Worm (Caenorhabditis elegans): ENCODE measurements around the gene srh-75.
A peak's percentile ranks its signal among the peaks of the same experiment; 100 is the strongest.

Gene srh-75

ce11 chrV:11039379-11039954, 17.5 kb downstream of the srh-75 start, which contains the start of gene pak-2 (continued):
- TF ChIP-seq ceh-90 (tag; optimal IDR thresholded peaks at IDR 0.05) (peak; percentile 64), hlh-17 (GFP tag; optimal IDR thresholded peaks at IDR 0.05; ENCODE audit: borderline replicate concordance) (no peak), nhr-84 (tag; optimal IDR thresholded peaks at IDR 0.05) (no peak), lsy-2 (tag; optimal IDR thresholded peaks at IDR 0.05) (peak; percentile 73 to 91), mep-1 (tag; optimal IDR thresholded peaks at IDR 0.05) (peak; percentile 71), mef-2 (tag; optimal IDR thresholded peaks at IDR 0.05) (no peak), C04F5.9 (tag; optimal IDR thresholded peaks at IDR 0.05) (peak; percentile 70), nhr-12 (tag; optimal IDR thresholded peaks at IDR 0.05) (no peak), lin-14 (GFP tag; optimal IDR thresholded peaks at IDR 0.05) (peak; percentile 95), ztf-11 (tag; optimal IDR thresholded peaks at IDR 0.05) (peak in 1 of 2 experiments; percentile 88), ztf-4 (tag; optimal IDR thresholded peaks at IDR 0.05) (no peak), fos-1 (tag; optimal IDR thresholded peaks at IDR 0.05) (peak; percentile 60), zip-4 (GFP tag; optimal IDR thresholded peaks at IDR 0.05) (no peak), xbp-1 (tag; optimal IDR thresholded peaks at IDR 0.05) (peak; percentile 83), lin-15B (tag; optimal IDR thresholded peaks at IDR 0.05) (peak; percentile 43), lin-35 (GFP tag; optimal IDR thresholded peaks at IDR 0.05) (peak; percentile 74 to 89), nhr-77 (tag; optimal IDR thresholded peaks at IDR 0.05) (peak; percentile 90), unc-62 (GFP tag; optimal IDR thresholded peaks at IDR 0.05) (no peak), egl-27 (tag; optimal IDR thresholded peaks at IDR 0.05) (no peak), nhr-11 (tag; optimal IDR thresholded peaks at IDR 0.05) (no peak), pqm-1 (tag; optimal IDR thresholded peaks at IDR 0.05) (no peak), snu-23 (GFP tag; optimal IDR thresholded peaks at IDR 0.05) (peak; percentile 91), fkh-8 (tag; optimal IDR thresholded peaks at IDR 0.05) (peak; percentile 85), nhr-28 (tag; optimal IDR thresholded peaks at IDR 0.05) (no peak), ceh-63 (GFP tag; optimal IDR thresholded peaks at IDR 0.05) (peak; percentile 87), ama-1 (optimal IDR thresholded peaks at IDR 0.05) (no peak), ceh-88 (GFP tag; IDR thresholded peaks at IDR 0.05) (peak; percentile 85), pax-3 (tag; optimal IDR thresholded peaks at IDR 0.05) (peak; percentile 94), Y116A8C.19 (tag; optimal IDR thresholded peaks at IDR 0.05; ENCODE audit: borderline replicate concordance) (no peak), rnt-1 (tag; optimal IDR thresholded peaks at IDR 0.05) (peak; percentile 88), snpc-4 (tag; optimal IDR thresholded peaks at IDR 0.05) (peak; percentile 37), nhr-71 (tag; optimal IDR thresholded peaks at IDR 0.05) (peak; percentile 93), efl-3 (GFP tag; optimal IDR thresholded peaks at IDR 0.05) (no peak), ceh-82 (tag; optimal IDR thresholded peaks at IDR 0.05) (peak; percentile 32 to 64 (median 59)), fkh-10 (GFP tag; optimal IDR thresholded peaks at IDR 0.05) (peak; percentile 34), irx-1 (tag; optimal IDR thresholded peaks at IDR 0.05) (peak; percentile 62), hpl-2 (GFP tag; optimal IDR thresholded peaks at IDR 0.05) (peak; percentile 63), grh-1 (GFP tag; IDR thresholded peaks at IDR 0.05) (peak; percentile 31; the same call in 1 of the 2 replicates), unc-86 (tag; optimal IDR thresholded peaks at IDR 0.05) (peak; percentile 73), vab-15 (tag; optimal IDR thresholded peaks at IDR 0.05) (peak; percentile 91), aha-1 (tag; optimal IDR thresholded peaks at IDR 0.05) (no peak), nhr-76 (tag; optimal IDR thresholded peaks at IDR 0.05) (no peak), aly-2 (tag; optimal IDR thresholded peaks at IDR 0.05) (peak; percentile 53), hlh-4 (tag; optimal IDR thresholded peaks at IDR 0.05) (peak; percentile 39), lir-3 (tag; optimal IDR thresholded peaks at IDR 0.05; ENCODE audit: poor library complexity) (peak; percentile 90), mab-9 (GFP tag; IDR thresholded peaks at IDR 0.05) (peak; percentile 53; the same call in 1 of the 2 replicates), ets-5 (GFP tag; IDR thresholded peaks at IDR 0.05) (no peak), sup-37 (GFP tag; optimal IDR thresholded peaks at IDR 0.05) (no peak), elt-2 (tag; optimal IDR thresholded peaks at IDR 0.05) (peak; percentile 58), nhr-90 (tag; optimal IDR thresholded peaks at IDR 0.05; ENCODE audit: poor library complexity) (peak; percentile 85), ces-1 (GFP tag; optimal IDR thresholded peaks at IDR 0.05) (no peak), unc-130 (tag; optimal IDR thresholded peaks at IDR 0.05) (peak; percentile 11)
